Fruit fly (Drosophila melanogaster) whole organism, embryonic: ENCODE data around the gene CG6785.

Experiments
- Asciz ChIP-seq: fragments of 200-800 bp; sonication (Bioruptor generic); optimal IDR thresholded peaks from 2 replicates; lab custom pipeline; 2017; ENCODE audit warnings: missing biosample characterization, mild to moderate bottlenecking, missing genetic modification characterization, missing genetic modification reagents
- B-H2 ChIP-seq: fragments of 200-800 bp; sonication (Bioruptor generic); optimal IDR thresholded peaks from 2 replicates; lab custom pipeline; 2018; ENCODE audit warnings: missing biosample characterization, mild to moderate bottlenecking, missing genetic modification characterization
- Blimp-1 ChIP-seq: fragments of 200-800 bp; sonication (Bioruptor generic); optimal IDR thresholded peaks from 3 replicates; lab custom pipeline; 2018; ENCODE audit warnings: missing biosample characterization, missing genetic modification characterization, mild to moderate bottlenecking, moderate library complexity, missing genetic modification reagents
- CG1024 ChIP-seq: fragments of 200-800 bp; sonication (Bioruptor generic); IDR thresholded peaks from 2 replicates; pipeline ENCODE4 v1.3.6; 2022; ENCODE audit warnings: missing biosample characterization, missing genetic modification characterization
- CG10267 ChIP-seq: fragments of 200-800 bp; sonication (Bioruptor generic); optimal IDR thresholded peaks from 2 replicates; lab custom pipeline; 2018; ENCODE audit warnings: missing biosample characterization, mild to moderate bottlenecking, missing genetic modification characterization, moderate library complexity
- CG10979 ChIP-seq: fragments of 200-800 bp; sonication (Bioruptor generic); optimal IDR thresholded peaks from 2 replicates; lab custom pipeline; 2018; ENCODE audit warnings: missing biosample characterization, mild to moderate bottlenecking, missing genetic modification characterization, moderate library complexity
- CG12391 ChIP-seq: fragments of 200-800 bp; sonication (Bioruptor generic); optimal IDR thresholded peaks from 3 replicates; lab custom pipeline; 2018; ENCODE audit warnings: missing biosample characterization, mild to moderate bottlenecking, missing genetic modification characterization, moderate library complexity
- CG12744 ChIP-seq: fragments of 200-800 bp; sonication (Bioruptor generic); optimal IDR thresholded peaks from 2 replicates; lab custom pipeline; 2016; ENCODE audit warnings: missing biosample characterization, missing genetic modification characterization
- CG13775 ChIP-seq: fragments of 200-800 bp; sonication (Bioruptor generic); optimal IDR thresholded peaks from 3 replicates; lab custom pipeline; 2017; ENCODE audit warnings: missing biosample characterization, mild to moderate bottlenecking, missing genetic modification characterization
- CG14710 ChIP-seq: fragments of 200-800 bp; sonication (Bioruptor generic); optimal IDR thresholded peaks from 3 replicates; lab custom pipeline; 2019; ENCODE audit warnings: missing biosample characterization, mild to moderate bottlenecking, missing genetic modification characterization, moderate library complexity
- CG1529 ChIP-seq: fragments of 200-800 bp; sonication (Bioruptor generic); optimal IDR thresholded peaks from 3 replicates; lab custom pipeline; 2018; ENCODE audit warnings: missing biosample characterization, missing genetic modification characterization
- CG15696 ChIP-seq: fragments of 200-800 bp; sonication (Bioruptor generic); optimal IDR thresholded peaks from 2 replicates; lab custom pipeline; 2019; ENCODE audit warnings: missing biosample characterization, mild to moderate bottlenecking, missing genetic modification characterization, moderate library complexity
- CG17359 ChIP-seq: fragments of 200-800 bp; sonication (Bioruptor generic); optimal IDR thresholded peaks from 3 replicates; lab custom pipeline; 2018; ENCODE audit warnings: missing biosample characterization, mild to moderate bottlenecking, missing genetic modification characterization, moderate library complexity
- CG17361 ChIP-seq: fragments of 200-800 bp; sonication (Bioruptor generic); IDR thresholded peaks from 3 replicates; pipeline ENCODE4 v1.3.6; 2022; ENCODE audit warnings: missing biosample characterization, missing genetic modification characterization
- CG2875 ChIP-seq: fragments of 200-800 bp; sonication (Bioruptor generic); optimal IDR thresholded peaks from 2 replicates; lab custom pipeline; 2017; ENCODE audit warnings: missing biosample characterization, mild to moderate bottlenecking, missing genetic modification characterization, missing genetic modification reagents
- CG30020 ChIP-seq: fragments of 200-800 bp; optimal IDR thresholded peaks from 2 replicates; lab custom pipeline; 2019; ENCODE audit warnings: missing biosample characterization, mild to moderate bottlenecking, missing genetic modification characterization, moderate library complexity
- CG33557 ChIP-seq: fragments of 200-800 bp; sonication (Bioruptor generic); optimal IDR thresholded peaks from 2 replicates; lab custom pipeline; 2019; ENCODE audit warnings: missing biosample characterization, mild to moderate bottlenecking, missing genetic modification characterization, moderate library complexity
- CG3407 ChIP-seq: fragments of 200-800 bp; sonication (Bioruptor generic); optimal IDR thresholded peaks from 2 replicates; lab custom pipeline; 2018; ENCODE audit warnings: missing biosample characterization, mild to moderate bottlenecking, missing genetic modification characterization
- CG4404 ChIP-seq: fragments of 200-800 bp; sonication (Bioruptor generic); IDR thresholded peaks from 2 replicates; pipeline ENCODE4 v1.3.6; 2022; ENCODE audit warnings: missing biosample characterization, missing genetic modification characterization
- CG4424 ChIP-seq: fragments of 200-800 bp; sonication (Bioruptor generic); optimal IDR thresholded peaks from 3 replicates; lab custom pipeline; 2016; ENCODE audit warnings: missing biosample characterization, missing genetic modification characterization
- CG6272 ChIP-seq: fragments of 200-800 bp; sonication (Bioruptor generic); IDR thresholded peaks from 2 replicates; pipeline ENCODE4 v1.3.6; 2022; ENCODE audit warnings: missing biosample characterization, missing genetic modification characterization
- CG7556 ChIP-seq: fragments of 200-800 bp; sonication (Bioruptor generic); optimal IDR thresholded peaks from 2 replicates; lab custom pipeline; 2017; ENCODE audit warnings: missing biosample characterization, mild to moderate bottlenecking, missing genetic modification characterization
- CG8765 ChIP-seq: fragments of 200-800 bp; sonication (Bioruptor generic); IDR thresholded peaks from 2 replicates; pipeline ENCODE4 v1.3.6; 2022; ENCODE audit warnings: missing biosample characterization, missing genetic modification characterization
- CG8924 ChIP-seq: fragments of 200-800 bp; optimal IDR thresholded peaks from 3 replicates; lab custom pipeline; 2019; ENCODE audit warnings: missing biosample characterization, mild to moderate bottlenecking, missing genetic modification characterization, moderate library complexity
- CG9437 ChIP-seq: fragments of 200-800 bp; sonication (Bioruptor generic); optimal IDR thresholded peaks from 2 replicates; lab custom pipeline; 2018; ENCODE audit warnings: missing biosample characterization, mild to moderate bottlenecking, missing genetic modification characterization
- CkIIα-i1 ChIP-seq: fragments of 200-800 bp; sonication (Bioruptor generic); IDR thresholded peaks from 2 replicates; pipeline ENCODE4 v1.3.6; 2022; ENCODE audit warnings: missing biosample characterization, missing genetic modification characterization
- D19A ChIP-seq: fragments of 200-800 bp; optimal IDR thresholded peaks from 3 replicates; lab custom pipeline; 2019; ENCODE audit warnings: missing biosample characterization, mild to moderate bottlenecking, missing genetic modification characterization, moderate library complexity
- Dbx ChIP-seq: fragments of 200-800 bp; sonication (Bioruptor generic); IDR thresholded peaks from 3 replicates; pipeline ENCODE4 v1.3.6; 2022; ENCODE audit warnings: missing biosample characterization, missing genetic modification characterization
- Elba2 ChIP-seq: fragments of 200-800 bp; sonication (Bioruptor generic); optimal IDR thresholded peaks from 3 replicates; lab custom pipeline; 2016; ENCODE audit warnings: missing biosample characterization, missing genetic modification characterization
- GATAe ChIP-seq: fragments of 200-800 bp; sonication (Bioruptor generic); conservative IDR thresholded peaks from 2 replicates; pipeline ENCODE4 v1.3.6; 2022; ENCODE audit warnings: missing biosample characterization, missing genetic modification characterization
- Hr3 ChIP-seq: fragments of 200-800 bp; sonication (Bioruptor generic); optimal IDR thresholded peaks from 3 replicates; lab custom pipeline; 2016; ENCODE audit warnings: missing biosample characterization, missing genetic modification characterization
- Myb ChIP-seq: fragments of 200-800 bp; sonication (Bioruptor generic); optimal IDR thresholded peaks from 2 replicates; lab custom pipeline; 2016; ENCODE audit warnings: missing biosample characterization, missing genetic modification characterization
- NC2α ChIP-seq: fragments of 200-800 bp; sonication (Bioruptor generic); optimal IDR thresholded peaks from 2 replicates; lab custom pipeline; 2016; ENCODE audit warnings: missing biosample characterization, missing genetic modification characterization
- Sox102F ChIP-seq: fragments of 200-800 bp; sonication (Bioruptor generic); optimal IDR thresholded peaks from 2 replicates; lab custom pipeline; 2018; ENCODE audit warnings: missing biosample characterization, mild to moderate bottlenecking, missing genetic modification characterization, moderate library complexity
- Ssrp ChIP-seq: fragments of 200-800 bp; sonication (Bioruptor generic); optimal IDR thresholded peaks from 2 replicates; lab custom pipeline; 2018; ENCODE audit warnings: missing biosample characterization, mild to moderate bottlenecking, missing genetic modification characterization, moderate library complexity
- bsh ChIP-seq, 2 experiments: fragments of 200-800 bp; sonication (Bioruptor generic); optimal IDR thresholded peaks; 2 replicates each; lab custom pipeline; 2017 to 2018; ENCODE audit warnings: mild to moderate bottlenecking in 2 of 2, missing biosample characterization in 2 of 2, missing genetic modification characterization in 2 of 2, moderate library complexity in 1 of 2
- croc ChIP-seq: fragments of 200-800 bp; sonication (Bioruptor generic); conservative IDR thresholded peaks from 3 replicates; pipeline ENCODE4 v1.3.6; 2022; ENCODE audit warnings: missing biosample characterization, missing genetic modification characterization
- ewg ChIP-seq: fragments of 200-800 bp; sonication (Bioruptor generic); optimal IDR thresholded peaks from 3 replicates; lab custom pipeline; 2017; ENCODE audit warnings: mild to moderate bottlenecking, missing biosample characterization, missing genetic modification reagents, missing genetic modification characterization
- exex ChIP-seq: fragments of 200-800 bp; sonication (Bioruptor generic); optimal IDR thresholded peaks from 4 replicates; lab custom pipeline; 2018; ENCODE audit warnings: missing biosample characterization, mild to moderate bottlenecking, missing genetic modification characterization, moderate library complexity
- eyg ChIP-seq: fragments of 200-800 bp; sonication (Bioruptor generic); optimal IDR thresholded peaks from 3 replicates; lab custom pipeline; 2016; ENCODE audit warnings: missing biosample characterization, missing genetic modification characterization
- fd96Cb ChIP-seq: fragments of 200-800 bp; sonication (Bioruptor generic); optimal IDR thresholded peaks from 2 replicates; lab custom pipeline; 2018; ENCODE audit warnings: missing biosample characterization, mild to moderate bottlenecking, missing genetic modification characterization, moderate library complexity
- gcm ChIP-seq: fragments of 200-800 bp; sonication (Bioruptor generic); optimal IDR thresholded peaks from 2 replicates; lab custom pipeline; 2019; ENCODE audit warnings: missing biosample characterization, mild to moderate bottlenecking, missing genetic modification characterization, moderate library complexity
- gem ChIP-seq: fragments of 200-800 bp; sonication (Bioruptor generic); optimal IDR thresholded peaks from 2 replicates; lab custom pipeline; 2019; ENCODE audit warnings: missing biosample characterization, mild to moderate bottlenecking, missing genetic modification characterization, moderate library complexity
- lola ChIP-seq, 3 experiments: fragments of >200 bp in 2 of 3; fragments of 200-800 bp in 1 of 3; sonication (Bioruptor generic) in 1 of 3; optimal IDR thresholded peaks; 2 replicates each; lab custom pipeline; 2017 to 2019; ENCODE audit warnings: missing biosample characterization in 3 of 3, missing genetic modification characterization in 3 of 3, mild to moderate bottlenecking in 1 of 3, moderate library complexity in 1 of 3
- nerfin-1 ChIP-seq: fragments of 200-800 bp; sonication (Bioruptor generic); optimal IDR thresholded peaks from 3 replicates; lab custom pipeline; 2019; ENCODE audit warnings: missing biosample characterization, mild to moderate bottlenecking, missing genetic modification characterization, moderate library complexity
- phol ChIP-seq: fragments of 200-800 bp; sonication (Bioruptor generic); optimal IDR thresholded peaks from 3 replicates; lab custom pipeline; 2018; ENCODE audit warnings: missing biosample characterization, mild to moderate bottlenecking, missing genetic modification characterization, moderate library complexity
- salm ChIP-seq: fragments of 200-800 bp; sonication (Bioruptor generic); optimal IDR thresholded peaks from 2 replicates; lab custom pipeline; 2018; ENCODE audit warnings: missing biosample characterization, mild to moderate bottlenecking, missing genetic modification characterization
- sqz ChIP-seq: fragments of 200-800 bp; sonication (Bioruptor generic); optimal IDR thresholded peaks from 3 replicates; lab custom pipeline; 2018; ENCODE audit warnings: missing biosample characterization, mild to moderate bottlenecking, missing genetic modification characterization

CG6785 gene

DNA sequence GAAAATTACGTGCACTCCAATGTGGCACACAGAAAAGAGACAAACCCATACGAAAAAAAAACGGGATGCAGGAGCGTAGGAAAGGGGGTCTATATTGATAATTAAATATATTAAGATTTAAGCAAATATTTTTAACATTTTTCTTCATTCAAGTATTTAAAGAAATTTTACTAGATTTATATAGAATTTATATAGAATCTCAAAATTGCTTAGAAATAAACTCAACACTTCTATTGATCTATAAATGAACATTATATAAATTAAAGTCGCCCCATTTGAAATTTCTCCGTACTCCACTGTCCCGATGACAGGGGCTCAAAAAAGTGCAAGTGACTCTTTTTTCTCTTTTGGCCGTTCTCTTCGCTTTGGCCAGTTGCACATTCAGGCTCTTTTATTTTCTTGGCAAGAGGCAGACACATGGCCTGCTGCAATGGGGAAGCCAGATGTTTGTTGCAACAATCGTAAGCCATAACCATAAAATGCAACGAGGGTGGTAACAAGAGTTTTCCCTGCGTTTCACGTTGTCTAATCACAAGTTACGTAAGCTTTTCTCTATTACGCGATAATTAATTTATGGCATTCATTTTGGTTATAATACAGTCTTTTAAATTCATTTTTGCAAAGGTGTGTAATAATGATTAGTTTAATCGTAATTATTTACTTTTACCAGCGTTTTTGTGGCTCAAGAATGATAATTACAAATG, 20.8 kb upstream of the CG6785 start (continued):
- peak; percentile 24 for TF ChIP-seq Hr3 (GFP tag; lab: Kevin White, UChicago)
- peak; percentile 47 for TF ChIP-seq nerfin-1
- TF ChIP-seq CG17359 = peak; percentile 30
- TF ChIP-seq CG8924 (tag; lab: Kevin White, UChicago) = peak; percentile 53
- TF ChIP-seq CG6272 (GFP tag; lab: Robert Waterston, UW) = no peak
- TF ChIP-seq CG10267 (tag; lab: Kevin White, UChicago) = peak; percentile 64
- TF ChIP-seq Elba2 (GFP tag; lab: Kevin White, UChicago) = no peak
- TF ChIP-seq CG1529 (GFP tag; lab: Kevin White, UChicago) = peak; percentile 24
- peak; percentile 52 for TF ChIP-seq gcm
- TF ChIP-seq CkIIα-i1 (GFP tag; lab: Robert Waterston, UW) = no peak
- peak; percentile 57 for TF ChIP-seq Sox102F (GFP tag; lab: Kevin White, UChicago)
- TF ChIP-seq salm (tag; lab: Kevin White, UChicago) = peak; percentile 4
- TF ChIP-seq Myb = no peak
- TF ChIP-seq croc (GFP tag; lab: Robert Waterston, UW) = peak; percentile 38; the same call in 1 of the 3 replicates
- peak; percentile 87 for TF ChIP-seq CG15696 (tag; lab: Kevin White, UChicago)
- no peak for TF ChIP-seq B-H2 (GFP tag; lab: Kevin White, UChicago)
- peak; percentile 27 for TF ChIP-seq Asciz (GFP tag; lab: Kevin White, UChicago)
- TF ChIP-seq Ssrp (tag; lab: Kevin White, UChicago) = peak; percentile 49
- TF ChIP-seq D19A (tag; lab: Kevin White, UChicago) = peak; percentile 55
- TF ChIP-seq CG10979 = peak; percentile 82
- TF ChIP-seq eyg (GFP tag; lab: Kevin White, UChicago) = no peak
- TF ChIP-seq CG1024 (GFP tag; lab: Robert Waterston, UW) = no peak
- no peak for TF ChIP-seq GATAe
- peak; percentile 1 for TF ChIP-seq CG9437
- no peak for TF ChIP-seq NC2α
- 0 out of 2 replicates have a peak, but pooled peaks have one; percentile 39 for TF ChIP-seq CG4404 (GFP tag; lab: Robert Waterston, UW)
- peak; percentile 75 for TF ChIP-seq gem (tag; lab: Kevin White, UChicago)
- peak; percentile 68 for TF ChIP-seq phol (tag; lab: Kevin White, UChicago)
- TF ChIP-seq bsh (GFP tag; optimal IDR thresholded peaks at IDR 0.05; lab: Kevin White, UChicago) = peak; percentile 64 to 92
- no peak for TF ChIP-seq CG12744
- peak; percentile 71 for TF ChIP-seq CG14710 (tag; lab: Kevin White, UChicago)
- TF ChIP-seq CG33557 (GFP tag; lab: Kevin White, UChicago) = peak; percentile 78
- peak; percentile 13 for TF ChIP-seq CG30020 (tag; lab: Kevin White, UChicago)
- no peak for TF ChIP-seq CG8765 (GFP tag; lab: Robert Waterston, UW)
- peak; percentile 89 for TF ChIP-seq sqz (GFP tag; lab: Kevin White, UChicago)
- peak; percentile 12 for TF ChIP-seq CG13775 (GFP tag; lab: Kevin White, UChicago)
- peak; percentile 38 for TF ChIP-seq CG7556
- no peak for TF ChIP-seq exex (tag; lab: Kevin White, UChicago)
- TF ChIP-seq CG4424 (GFP tag; lab: Kevin White, UChicago) = peak; percentile 26
- peak; percentile 10 for TF ChIP-seq ewg (GFP tag; lab: Kevin White, UChicago)
- peak; percentile 90 for TF ChIP-seq Blimp-1
- TF ChIP-seq CG17361 (GFP tag; lab: Robert Waterston, UW) = peak; percentile 63
- peak in 1 of 3 experiments; percentile 74 for TF ChIP-seq lola (GFP tag; optimal IDR thresholded peaks at IDR 0.05; lab: Kevin White, UChicago)
- peak; percentile 58 for TF ChIP-seq CG12391
- peak; percentile 32 for TF ChIP-seq CG2875 (GFP tag; lab: Kevin White, UChicago)
- peak; percentile 6 for TF ChIP-seq CG3407 (GFP tag; lab: Kevin White, UChicago)
- TF ChIP-seq Dbx (GFP tag; lab: Robert Waterston, UW) = no peak
- peak; percentile 37 for TF ChIP-seq fd96Cb (tag; lab: Kevin White, UChicago)
